Worm (Caenorhabditis elegans) whole organism, L3 larva: ENCODE results near the gene ifg-1.

ENCODE experiments used
- aly-2 ChIP-seq: fragments of 150-350 bp; optimal IDR thresholded peaks from 2 replicates; lab custom pipeline; 2014; ENCODE audit warnings: missing biosample characterization, missing genetic modification characterization
- ceh-82 ChIP-seq: fragments of 150-350 bp; optimal IDR thresholded peaks from 2 replicates; lab custom pipeline; 2014; ENCODE audit warnings: missing biosample characterization, missing genetic modification characterization
- eor-1 ChIP-seq, 2 experiments: fragments of 150-350 bp; optimal IDR thresholded peaks; 2 replicates each; lab custom pipeline; 2014 to 2018; ENCODE audit warnings: missing biosample characterization in 2 of 2, missing genetic modification characterization in 2 of 2
- fkh-10 ChIP-seq: sonication (generic microtip); optimal IDR thresholded peaks from 2 replicates; lab custom pipeline; 2017; ENCODE audit warnings: missing biosample characterization, missing genetic modification reagents, missing genetic modification characterization
- hmg-11 ChIP-seq: sonication (generic microtip); optimal IDR thresholded peaks from 2 replicates; lab custom pipeline; 2016; ENCODE audit warnings: missing genetic modification characterization, missing compliant biosample characterization
- nfya-1 ChIP-seq: sonication (generic microtip); optimal IDR thresholded peaks from 2 replicates; lab custom pipeline; 2017; ENCODE audit warnings: missing genetic modification characterization, mild to moderate bottlenecking, missing compliant biosample characterization, antibody characterized with exemption, moderate library complexity; ENCODE audit not compliant: insufficient read depth
- pha-4 ChIP-seq: fragments of 150-350 bp; optimal IDR thresholded peaks from 2 replicates; lab custom pipeline; 2014; ENCODE audit warnings: missing biosample characterization, missing genetic modification reagents, missing genetic modification characterization
- sea-2 ChIP-seq: fragments of 150-350 bp; sonication (generic microtip); optimal IDR thresholded peaks from 4 replicates; lab custom pipeline; 2014; ENCODE audit warnings: missing biosample characterization, missing genetic modification reagents, missing genetic modification characterization
- skn-1 ChIP-seq: fragments of 150-350 bp; optimal IDR thresholded peaks from 2 replicates; lab custom pipeline; 2014; ENCODE audit warnings: missing biosample characterization, missing genetic modification characterization
- snpc-4 ChIP-seq: fragments of 150-350 bp; optimal IDR thresholded peaks from 2 replicates; lab custom pipeline; 2014; ENCODE audit warnings: missing biosample characterization, missing genetic modification characterization
- unc-62 ChIP-seq: fragments of 150-350 bp; sonication (generic microtip); optimal IDR thresholded peaks from 4 replicates; lab custom pipeline; 2014; ENCODE audit warnings: missing biosample characterization, missing genetic modification reagents, missing genetic modification characterization

DNA sequence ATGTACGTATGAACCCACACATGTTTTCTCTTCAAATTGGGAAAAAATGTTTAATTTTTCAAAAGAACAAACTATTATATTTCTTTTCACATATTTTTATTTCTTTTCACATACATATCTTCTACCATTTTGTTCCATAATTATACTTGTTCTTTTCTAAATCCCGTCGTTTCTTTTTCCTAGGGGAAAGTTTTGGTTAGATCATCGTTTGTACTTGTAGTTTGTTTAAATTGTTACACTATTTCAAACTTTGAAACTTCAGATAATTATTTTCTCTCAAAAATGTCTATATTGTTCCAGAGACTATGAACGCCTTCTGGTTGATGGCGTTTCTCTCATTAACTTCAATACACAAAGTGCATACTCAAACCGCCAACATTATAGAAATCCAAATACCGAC is 39.0 kb downstream of the ifg-1 start, which contains the start of gene F35C11.7:
- TF ChIP-seq hmg-11 (tag; lab: Kevin White, UChicago) (no peak), nfya-1 (tag; lab: Kevin White, UChicago) (no peak), eor-1 (tag; optimal IDR thresholded peaks at IDR 0.05; lab: Kevin White, UChicago) (no peak), skn-1 (tag; lab: Kevin White, UChicago) (no peak), pha-4 (no peak), snpc-4 (tag; lab: Kevin White, UChicago) (no peak), unc-62 (no peak), ceh-82 (tag; lab: Kevin White, UChicago) (no peak), fkh-10 (no peak), sea-2 (GFP tag; lab: Kevin White, UChicago) (no peak), aly-2 (tag; lab: Kevin White, UChicago) (no peak)
